ENCODE assay signal across 3 fruit fly cellular contexts in the genomic region with DNA sequence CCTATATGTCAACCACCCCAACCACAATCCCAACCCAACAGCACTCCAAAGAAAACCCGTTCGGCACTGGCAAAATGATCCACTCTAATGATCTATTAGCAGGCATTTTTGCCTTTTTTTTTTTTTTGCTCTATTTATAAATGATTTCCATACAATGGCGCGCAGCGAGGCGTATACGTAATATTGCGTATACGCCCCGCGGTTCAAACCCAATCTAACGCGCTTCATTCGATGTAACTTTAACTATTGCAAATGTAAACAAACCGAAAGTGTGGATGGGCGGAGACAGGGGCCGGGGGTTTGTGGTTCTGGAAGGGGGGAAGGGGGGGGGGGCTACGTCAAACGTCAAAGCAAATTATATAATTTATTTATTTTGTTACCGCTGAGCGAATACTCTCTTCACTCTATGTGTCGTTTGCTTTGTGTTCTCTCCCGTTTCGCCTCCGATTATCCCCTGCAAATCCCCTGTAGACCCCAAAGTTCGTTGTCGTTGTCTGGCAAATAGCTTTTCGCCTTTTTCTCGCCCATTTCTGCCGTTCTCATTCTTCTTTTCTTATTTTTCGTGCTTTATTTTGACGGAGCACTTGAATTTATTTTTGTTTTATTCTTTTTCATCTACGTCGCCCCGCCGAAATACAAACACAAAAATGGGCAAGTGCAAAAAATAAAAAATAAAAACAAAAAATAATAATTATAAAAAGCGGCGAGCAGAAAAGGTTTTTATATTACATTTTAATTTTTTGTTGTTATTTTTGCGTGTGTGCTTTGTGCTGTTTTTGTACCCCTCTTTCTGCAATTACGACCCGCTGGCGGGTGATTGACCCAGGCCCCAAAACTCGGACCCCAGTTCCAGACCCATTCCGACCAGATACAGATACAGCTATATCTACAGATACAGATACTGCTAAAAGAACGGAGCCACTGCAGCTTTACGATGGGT.
TF ChIP-seq lines count a peak whose summit lies in the region.

No protein-coding gene starts in this region.

TF ChIP-seq in whole organism, adult, 20 proteins besides CTCF, POLR2A, EP300 and RAD21 (continued from another document):
- peak; percentile 71 for TF ChIP-seq cic (GFP tag; optimal IDR thresholded peaks at IDR 0.05; lab: Kevin White, UChicago)
- peak; percentile 31 for TF ChIP-seq bab1 (GFP tag; optimal IDR thresholded peaks at IDR 0.05; lab: Kevin White, UChicago)
- TF ChIP-seq CG12768 (GFP tag; optimal IDR thresholded peaks at IDR 0.05; lab: Kevin White, UChicago), result peak; percentile 47
- TF ChIP-seq pad (GFP tag; optimal IDR thresholded peaks at IDR 0.05; lab: Kevin White, UChicago), result peak; percentile 45
TF ChIP-seq in whole organism, adult: peak in this region for 9.

TF ChIP-seq in whole organism, embryonic, 481 proteins besides CTCF, POLR2A, EP300 and RAD21 (continued from another document):
- TF ChIP-seq Optix (GFP tag; IDR thresholded peaks at IDR 0.05; lab: Robert Waterston, UW), result no peak
- no peak for TF ChIP-seq NK7.1 (GFP tag; optimal IDR thresholded peaks at IDR 0.05; lab: Kevin White, UChicago)
- TF ChIP-seq abd-A (tag; optimal IDR thresholded peaks at IDR 0.05; lab: Kevin White, UChicago), result peak; percentile 71
- TF ChIP-seq CG10543 (GFP tag; optimal IDR thresholded peaks at IDR 0.05; lab: Kevin White, UChicago), result peak; percentile 46
- TF ChIP-seq Ets97D (GFP tag; optimal IDR thresholded peaks at IDR 0.05; lab: Kevin White, UChicago), result no peak
- TF ChIP-seq zen2 (GFP tag; IDR thresholded peaks at IDR 0.05; lab: Robert Waterston, UW; ENCODE audit: partially characterized antibody), result no peak
- no peak for TF ChIP-seq Bgb (GFP tag; IDR thresholded peaks at IDR 0.05; lab: Robert Waterston, UW; ENCODE audit: partially characterized antibody)
- no peak for TF ChIP-seq Kr (GFP tag; optimal IDR thresholded peaks at IDR 0.05; lab: Kevin White, UChicago)
- TF ChIP-seq Meics (GFP tag; optimal IDR thresholded peaks at IDR 0.05; lab: Kevin White, UChicago), result no peak
- no peak for TF ChIP-seq CG32767 (GFP tag; IDR thresholded peaks at IDR 0.05; lab: Robert Waterston, UW)
- no peak for TF ChIP-seq CG34224 (GFP tag; IDR thresholded peaks at IDR 0.05; lab: Robert Waterston, UW; ENCODE audit: partially characterized antibody)
- TF ChIP-seq Lim3 (GFP tag; IDR thresholded peaks at IDR 0.05; lab: Robert Waterston, UW), result no peak
- TF ChIP-seq CG2678 (tag; optimal IDR thresholded peaks at IDR 0.05; lab: Kevin White, UChicago), result no peak
- no peak for TF ChIP-seq exex (tag; optimal IDR thresholded peaks at IDR 0.05; lab: Kevin White, UChicago)
- TF ChIP-seq jing (GFP tag; optimal IDR thresholded peaks at IDR 0.05; lab: Kevin White, UChicago), result no peak
- no peak for TF ChIP-seq chif (GFP tag; optimal IDR thresholded peaks at IDR 0.05; lab: Kevin White, UChicago)
- TF ChIP-seq CG18764 (GFP tag; optimal IDR thresholded peaks at IDR 0.05; lab: Kevin White, UChicago), result no peak
- TF ChIP-seq crol (GFP tag; IDR thresholded peaks at IDR 0.05; lab: Robert Waterston, UW), result peak; percentile 92
- TF ChIP-seq trem (tag; optimal IDR thresholded peaks at IDR 0.05; lab: Kevin White, UChicago), result no peak
- TF ChIP-seq lab (GFP tag; optimal IDR thresholded peaks at IDR 0.05; lab: Kevin White, UChicago), result peak; percentile 8
- TF ChIP-seq CG14014 (GFP tag; IDR thresholded peaks at IDR 0.05; lab: Robert Waterston, UW), result no peak
- TF ChIP-seq CG30020 (tag; optimal IDR thresholded peaks at IDR 0.05; lab: Kevin White, UChicago), result no peak
- TF ChIP-seq pb (GFP tag; optimal IDR thresholded peaks at IDR 0.05; lab: Kevin White, UChicago), result no peak
- TF ChIP-seq kni (GFP tag; optimal IDR thresholded peaks at IDR 0.05; lab: Kevin White, UChicago), result no peak
- TF ChIP-seq CG1529 (GFP tag; optimal IDR thresholded peaks at IDR 0.05; lab: Kevin White, UChicago), result no peak
- TF ChIP-seq CG18011 (GFP tag; optimal IDR thresholded peaks at IDR 0.05; lab: Kevin White, UChicago), result no peak
- no peak for TF ChIP-seq chm (GFP tag; IDR thresholded peaks at IDR 0.05; lab: Robert Waterston, UW)
- no peak for TF ChIP-seq kah (GFP tag; optimal IDR thresholded peaks at IDR 0.05; lab: Kevin White, UChicago)
- no peak for TF ChIP-seq scrt (GFP tag; optimal IDR thresholded peaks at IDR 0.05; lab: Kevin White, UChicago)
- TF ChIP-seq CG10366 (GFP tag; IDR thresholded peaks at IDR 0.05; lab: Robert Waterston, UW), result no peak
- TF ChIP-seq CG13894 (tag; optimal IDR thresholded peaks at IDR 0.05; lab: Kevin White, UChicago), result peak; percentile 80
- no peak for TF ChIP-seq CG10565 (GFP tag; optimal IDR thresholded peaks at IDR 0.05; lab: Kevin White, UChicago)
- TF ChIP-seq CG9817 (tag; optimal IDR thresholded peaks at IDR 0.05; lab: Kevin White, UChicago), result no peak
- TF ChIP-seq sug (tag; optimal IDR thresholded peaks at IDR 0.05; lab: Kevin White, UChicago), result peak; percentile 52
- TF ChIP-seq sc (optimal IDR thresholded peaks at IDR 0.05; lab: Kevin White, UChicago), result no peak
- TF ChIP-seq sc (GFP tag; optimal IDR thresholded peaks at IDR 0.05; lab: Kevin White, UChicago), result no peak
- peak; percentile 36 for TF ChIP-seq CG12769 (tag; optimal IDR thresholded peaks at IDR 0.05; lab: Kevin White, UChicago)
- no peak for TF ChIP-seq stc (GFP tag; IDR thresholded peaks at IDR 0.05; lab: Robert Waterston, UW)
- no peak for TF ChIP-seq CG7786 (GFP tag; optimal IDR thresholded peaks at IDR 0.05; lab: Kevin White, UChicago)
- TF ChIP-seq Ravus (GFP tag; IDR thresholded peaks at IDR 0.05; lab: Robert Waterston, UW), result no peak
- no peak for TF ChIP-seq sens (GFP tag; lab: Kevin White, UChicago)
- peak; percentile 90 for TF ChIP-seq CG7372 (GFP tag; IDR thresholded peaks at IDR 0.05; lab: Robert Waterston, UW)
- TF ChIP-seq sd (tag; optimal IDR thresholded peaks at IDR 0.05; lab: Kevin White, UChicago), result peak; percentile 32
- peak in 1 of 2 experiments; percentile 21 for TF ChIP-seq Trl (optimal IDR thresholded peaks at IDR 0.05; lab: Kevin White, UChicago)
- no peak for TF ChIP-seq Trl (GFP tag; optimal IDR thresholded peaks at IDR 0.05; lab: Kevin White, UChicago)
- no peak for TF ChIP-seq Dll (GFP tag; IDR thresholded peaks at IDR 0.05; lab: Robert Waterston, UW; ENCODE audit: partially characterized antibody)
- TF ChIP-seq CG2889 (GFP tag; IDR thresholded peaks at IDR 0.05; lab: Robert Waterston, UW), result no peak
- TF ChIP-seq Sox102F (GFP tag; optimal IDR thresholded peaks at IDR 0.05; lab: Kevin White, UChicago), result no peak
- no peak for TF ChIP-seq chn (GFP tag; optimal IDR thresholded peaks at IDR 0.05; lab: Kevin White, UChicago)
- TF ChIP-seq CG6791 (GFP tag; IDR thresholded peaks at IDR 0.05; lab: Robert Waterston, UW; ENCODE audit: partially characterized antibody), result no peak
- peak; percentile 24 for TF ChIP-seq Ets65A (GFP tag; lab: Kevin White, UChicago)
- TF ChIP-seq wor (GFP tag; IDR thresholded peaks at IDR 0.05; lab: Robert Waterston, UW), result no peak
- TF ChIP-seq chinmo (GFP tag; IDR thresholded peaks at IDR 0.05; lab: Robert Waterston, UW; ENCODE audit: partially characterized antibody), result 0 out of 4 replicates have a peak, but pooled peaks have one; percentile 40
- TF ChIP-seq CG7271 (tag; optimal IDR thresholded peaks at IDR 0.05; lab: Kevin White, UChicago), result no peak

TF ChIP-seq in whole organism, prepupa, 60 proteins besides CTCF, POLR2A, EP300 and RAD21 (continued from another document):
- TF ChIP-seq Hr39 (GFP tag; optimal IDR thresholded peaks at IDR 0.05; lab: Kevin White, UChicago) (no peak), CG6808 (GFP tag; optimal IDR thresholded peaks at IDR 0.05; lab: Kevin White, UChicago) (no peak), CG4318 (GFP tag; optimal IDR thresholded peaks at IDR 0.05; lab: Kevin White, UChicago) (no peak), CG32006 (GFP tag; optimal IDR thresholded peaks at IDR 0.05; lab: Kevin White, UChicago) (no peak), CG16779 (tag; optimal IDR thresholded peaks at IDR 0.05; lab: Kevin White, UChicago) (no peak), dsx (GFP tag; optimal IDR thresholded peaks at IDR 0.05; lab: Kevin White, UChicago; ENCODE audit: poor library complexity, severe bottlenecking) (no peak), vri (GFP tag; optimal IDR thresholded peaks at IDR 0.05; lab: Kevin White, UChicago) (peak; percentile 84), Hr4 (GFP tag; optimal IDR thresholded peaks at IDR 0.05; lab: Kevin White, UChicago) (no peak), OdsH (GFP tag; optimal IDR thresholded peaks at IDR 0.05; lab: Kevin White, UChicago) (no peak), Sox14 (GFP tag; optimal IDR thresholded peaks at IDR 0.05; lab: Kevin White, UChicago) (no peak), CG10631 (GFP tag; optimal IDR thresholded peaks at IDR 0.05; lab: Kevin White, UChicago) (no peak), eg (GFP tag; IDR thresholded peaks at IDR 0.05; lab: Robert Waterston, UW) (0 out of 3 replicates have a peak, but pooled peaks have one; percentile 26), CG6792 (GFP tag; optimal IDR thresholded peaks at IDR 0.05; lab: Kevin White, UChicago) (no peak), esn (GFP tag; optimal IDR thresholded peaks at IDR 0.05; lab: Kevin White, UChicago) (no peak), fd59A (GFP tag; optimal IDR thresholded peaks at IDR 0.05; lab: Kevin White, UChicago) (no peak), CG7368 (GFP tag; optimal IDR thresholded peaks at IDR 0.05; lab: Kevin White, UChicago) (no peak), CG9139 (GFP tag; optimal IDR thresholded peaks at IDR 0.05; lab: Kevin White, UChicago) (no peak), CG8119 (GFP tag; IDR thresholded peaks at IDR 0.05; lab: Robert Waterston, UW) (no peak), topi (GFP tag; optimal IDR thresholded peaks at IDR 0.05; lab: Kevin White, UChicago) (no peak), Blimp-1 (GFP tag; optimal IDR thresholded peaks at IDR 0.05; lab: Kevin White, UChicago) (peak; percentile 13), dac (GFP tag; optimal IDR thresholded peaks at IDR 0.05; lab: Kevin White, UChicago) (no peak), achi (GFP tag; optimal IDR thresholded peaks at IDR 0.05; lab: Kevin White, UChicago) (no peak), Ets96B (tag; optimal IDR thresholded peaks at IDR 0.05; lab: Kevin White, UChicago) (no peak), ss (GFP tag; optimal IDR thresholded peaks at IDR 0.05; lab: Kevin White, UChicago) (no peak), salr (GFP tag; optimal IDR thresholded peaks at IDR 0.05; lab: Kevin White, UChicago) (no peak), CG3032 (tag; optimal IDR thresholded peaks at IDR 0.05; lab: Kevin White, UChicago) (no peak), CG6276 (GFP tag; optimal IDR thresholded peaks at IDR 0.05; lab: Kevin White, UChicago) (no peak), CG15336 (GFP tag; IDR thresholded peaks at IDR 0.05; lab: Robert Waterston, UW) (no peak), CG6854 (GFP tag; optimal IDR thresholded peaks at IDR 0.05; lab: Kevin White, UChicago) (peak; percentile 15), Gug (GFP tag; IDR thresholded peaks at IDR 0.05; lab: Robert Waterston, UW) (no peak), Eip78C (GFP tag; lab: Kevin White, UChicago) (peak; percentile 18), svp (GFP tag; lab: Kevin White, UChicago) (peak; percentile 77), Met (GFP tag; optimal IDR thresholded peaks at IDR 0.05; lab: Kevin White, UChicago) (no peak)
